Fruit fly (Drosophila melanogaster): ENCODE results near the gene qua.

Gene qua

dm6 chr2L:17514090-17514715, 17.2 kb upstream of the qua start (continued):
- TF ChIP-seq Tbp (GFP tag; optimal IDR thresholded peaks at IDR 0.05) (no peak), al (GFP tag; IDR thresholded peaks at IDR 0.05) (peak; percentile 47; the same call in 1 of the 2 replicates), CG8281 (tag; optimal IDR thresholded peaks at IDR 0.05) (peak; percentile 70), trem (tag; optimal IDR thresholded peaks at IDR 0.05) (peak; percentile 90), Doc3 (GFP tag; IDR thresholded peaks at IDR 0.05; ENCODE audit: partially characterized antibody) (no peak), HmgD (GFP tag; optimal IDR thresholded peaks at IDR 0.05) (no peak), CG9727 (GFP tag; optimal IDR thresholded peaks at IDR 0.05) (peak; percentile 94), HLH4C (GFP tag; IDR thresholded peaks at IDR 0.05; ENCODE audit: partially characterized antibody) (no peak), Lim3 (GFP tag; IDR thresholded peaks at IDR 0.05) (peak; percentile 41; the same call in 1 of the 2 replicates), ato (GFP tag; IDR thresholded peaks at IDR 0.05; ENCODE audit: partially characterized antibody) (no peak), pfk (GFP tag; optimal IDR thresholded peaks at IDR 0.05) (no peak), CG8765 (GFP tag; IDR thresholded peaks at IDR 0.05) (peak; percentile 78), gce (GFP tag; IDR thresholded peaks at IDR 0.05) (peak; percentile 82), CG11456 (GFP tag; IDR thresholded peaks at IDR 0.05) (peak; percentile 60; the same call in 2 of the 3 replicates), CG15011 (GFP tag; optimal IDR thresholded peaks at IDR 0.05) (peak; percentile 72), CG5953 (GFP tag; IDR thresholded peaks at IDR 0.05) (0 out of 2 replicates have a peak, but pooled peaks have one; percentile 23), sr (GFP tag; IDR thresholded peaks at IDR 0.05) (0 out of 3 replicates have a peak, but pooled peaks have one; percentile 17), chif (GFP tag; optimal IDR thresholded peaks at IDR 0.05) (peak; percentile 67 to 86), cg (GFP tag; optimal IDR thresholded peaks at IDR 0.05) (no peak), ham (GFP tag; IDR thresholded peaks at IDR 0.05) (no peak), CG2202 (tag; optimal IDR thresholded peaks at IDR 0.05) (peak; percentile 85), CG8359 (GFP tag; optimal IDR thresholded peaks at IDR 0.05; ENCODE audit: borderline replicate concordance) (peak; percentile 73), Sin3A (optimal IDR thresholded peaks at IDR 0.05) (no peak), so (GFP tag; IDR thresholded peaks at IDR 0.05) (peak; percentile 85), CG17912 (GFP tag; optimal IDR thresholded peaks at IDR 0.05) (no peak), Fer3 (tag; optimal IDR thresholded peaks at IDR 0.05) (peak; percentile 87), Fer2 (tag; optimal IDR thresholded peaks at IDR 0.05) (peak; percentile 88), CG17328 (GFP tag; IDR thresholded peaks at IDR 0.05) (peak; percentile 85), stwl (tag; optimal IDR thresholded peaks at IDR 0.05) (peak; percentile 51), CG17568 (GFP tag; optimal IDR thresholded peaks at IDR 0.05) (no peak), ranshi (GFP tag; IDR thresholded peaks at IDR 0.05) (peak; percentile 88), psq (GFP tag; optimal IDR thresholded peaks at IDR 0.05) (peak; percentile 62), CoRest (tag; optimal IDR thresholded peaks at IDR 0.05) (peak; percentile 92), ara (GFP tag; IDR thresholded peaks at IDR 0.05) (peak; percentile 88), fu2 (GFP tag; optimal IDR thresholded peaks at IDR 0.05) (peak; percentile 68), CG12155 (GFP tag; optimal IDR thresholded peaks at IDR 0.05) (peak; percentile 73), CG14710 (tag; optimal IDR thresholded peaks at IDR 0.05) (peak; percentile 94), trh (GFP tag; optimal IDR thresholded peaks at IDR 0.05) (peak; percentile 2), CG18619 (GFP tag; optimal IDR thresholded peaks at IDR 0.05) (peak; percentile 75), gro (GFP tag; optimal IDR thresholded peaks at IDR 0.05) (no peak), Deaf1 (tag; optimal IDR thresholded peaks at IDR 0.05) (peak; percentile 68), Bgb (GFP tag; IDR thresholded peaks at IDR 0.05; ENCODE audit: partially characterized antibody) (no peak), zfh2 (GFP tag; optimal IDR thresholded peaks at IDR 0.05) (no peak), slou (GFP tag; optimal IDR thresholded peaks at IDR 0.05) (peak; percentile 85), CG10431 (GFP tag; optimal IDR thresholded peaks at IDR 0.05) (peak; percentile 82), hkb (optimal IDR thresholded peaks at IDR 0.05) (no peak), hkb (GFP tag; IDR thresholded peaks at IDR 0.05) (peak; percentile 89), her (GFP tag; optimal IDR thresholded peaks at IDR 0.05) (no peak), luna (GFP tag; optimal IDR thresholded peaks at IDR 0.05) (no peak), ssp (GFP tag; IDR thresholded peaks at IDR 0.05) (peak; percentile 72), sna (GFP tag; IDR thresholded peaks at IDR 0.05; ENCODE audit: partially characterized antibody) (no peak)
